Fruit fly (Drosophila melanogaster): Measurements from ENCODE around the gene CG6511.

The CG6511 gene

dm6 chr3L:8755689-8756088 lies 34.6 kb downstream of the CG6511 start, which contains the start of gene CG6576:
Gene CG6576 (plus strand): TSS chr3L:8755989.
- TF ChIP-seq svp (GFP tag) = peak; percentile 35
- no peak for TF ChIP-seq CG8119 (GFP tag; IDR thresholded peaks at IDR 0.05)

DNA sequence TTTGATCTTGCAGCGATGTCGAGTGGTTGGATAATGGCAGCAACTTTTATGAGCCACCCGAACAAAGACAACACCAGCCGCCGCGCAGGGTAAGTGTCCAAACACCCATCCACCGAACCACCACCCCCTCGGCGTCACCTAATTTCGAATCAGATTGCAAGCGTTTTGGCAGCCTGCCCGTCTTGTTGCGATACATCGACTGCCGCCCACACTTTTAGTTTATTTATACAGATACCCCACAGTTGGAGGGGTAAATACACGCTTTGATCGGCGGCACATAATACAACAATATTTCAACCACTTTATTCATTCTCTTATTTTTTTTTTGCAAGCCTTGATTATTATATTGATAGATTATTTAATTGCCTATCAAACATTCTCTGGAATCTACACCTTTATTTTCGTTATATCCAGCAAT lies 41.9 kb downstream of the CG6511 start:
- TF ChIP-seq CG1621 (tag; optimal IDR thresholded peaks at IDR 0.05) = no peak
- peak; percentile 48 for TF ChIP-seq Sox102F (GFP tag; optimal IDR thresholded peaks at IDR 0.05)
- no peak for TF ChIP-seq CG11294 (GFP tag; IDR thresholded peaks at IDR 0.05)
- peak; percentile 34 for TF ChIP-seq CG8632 (GFP tag; optimal IDR thresholded peaks at IDR 0.05)
- TF ChIP-seq CG3919 (GFP tag; optimal IDR thresholded peaks at IDR 0.05) = no peak
- TF ChIP-seq OdsH (GFP tag; optimal IDR thresholded peaks at IDR 0.05) = peak; percentile 48
- no peak for TF ChIP-seq Eip93F (GFP tag; optimal IDR thresholded peaks at IDR 0.05)
- no peak for TF ChIP-seq Eip75B (GFP tag; optimal IDR thresholded peaks at IDR 0.05)
- TF ChIP-seq fd59A (GFP tag; optimal IDR thresholded peaks at IDR 0.05) = no peak
- TF ChIP-seq dsx (GFP tag; optimal IDR thresholded peaks at IDR 0.05; ENCODE audit: poor library complexity, severe bottlenecking) = no peak
- TF ChIP-seq eg (GFP tag; IDR thresholded peaks at IDR 0.05) = peak; percentile 53; the same call in 2 of the 3 replicates
- TF ChIP-seq fd85E (GFP tag; optimal IDR thresholded peaks at IDR 0.05) = no peak
- TF ChIP-seq Ets96B (tag; optimal IDR thresholded peaks at IDR 0.05) = no peak
- peak; percentile 44 for TF ChIP-seq pdm3 (GFP tag; optimal IDR thresholded peaks at IDR 0.05)
- peak; percentile 37 for TF ChIP-seq CG11902 (GFP tag; optimal IDR thresholded peaks at IDR 0.05)
- no peak for TF ChIP-seq CG10631 (GFP tag; optimal IDR thresholded peaks at IDR 0.05)
- TF ChIP-seq fkh (GFP tag; optimal IDR thresholded peaks at IDR 0.05) = no peak
- TF ChIP-seq svp (GFP tag) = no peak
- TF ChIP-seq CG34406 (GFP tag; optimal IDR thresholded peaks at IDR 0.05) = peak; percentile 59
- TF ChIP-seq lz (GFP tag; optimal IDR thresholded peaks at IDR 0.05) = peak; percentile 42
- peak; percentile 67 for TF ChIP-seq Met (GFP tag; optimal IDR thresholded peaks at IDR 0.05)
- TF ChIP-seq Sox14 (GFP tag; optimal IDR thresholded peaks at IDR 0.05) = peak; percentile 70
- TF ChIP-seq Hr38 (GFP tag; optimal IDR thresholded peaks at IDR 0.05) = no peak
- TF ChIP-seq CG6276 (GFP tag; optimal IDR thresholded peaks at IDR 0.05) = peak; percentile 20
- no peak for TF ChIP-seq CG4318 (GFP tag; optimal IDR thresholded peaks at IDR 0.05)
- TF ChIP-seq Gug (GFP tag; IDR thresholded peaks at IDR 0.05) = no peak
- TF ChIP-seq CG6854 (GFP tag; optimal IDR thresholded peaks at IDR 0.05) = no peak
- no peak for TF ChIP-seq Lpt (GFP tag; optimal IDR thresholded peaks at IDR 0.05)
- no peak for TF ChIP-seq dac (GFP tag; optimal IDR thresholded peaks at IDR 0.05)
- peak; percentile 35 for TF ChIP-seq acj6 (GFP tag; optimal IDR thresholded peaks at IDR 0.05)
- TF ChIP-seq topi (GFP tag; optimal IDR thresholded peaks at IDR 0.05) = no peak
- no peak for TF ChIP-seq CG11762 (GFP tag; optimal IDR thresholded peaks at IDR 0.05; ENCODE audit: insufficient read depth)
- peak; percentile 40 for TF ChIP-seq Hr4 (GFP tag; optimal IDR thresholded peaks at IDR 0.05)
- no peak for TF ChIP-seq CG10669 (GFP tag; optimal IDR thresholded peaks at IDR 0.05)
- TF ChIP-seq salr (GFP tag; optimal IDR thresholded peaks at IDR 0.05) = no peak
- peak; percentile 48 for TF ChIP-seq CG32006 (GFP tag; optimal IDR thresholded peaks at IDR 0.05)
- TF ChIP-seq CG31627 (GFP tag; optimal IDR thresholded peaks at IDR 0.05) = peak; percentile 62
- TF ChIP-seq cyc (GFP tag; optimal IDR thresholded peaks at IDR 0.05) = peak; percentile 27
- TF ChIP-seq CG8319 (GFP tag; optimal IDR thresholded peaks at IDR 0.05) = no peak
- no peak for TF ChIP-seq ss (GFP tag; optimal IDR thresholded peaks at IDR 0.05)
- TF ChIP-seq Blimp-1 (GFP tag; optimal IDR thresholded peaks at IDR 0.05) = no peak
- no peak for TF ChIP-seq CG9139 (GFP tag; optimal IDR thresholded peaks at IDR 0.05)
- no peak for TF ChIP-seq CG3032 (tag; optimal IDR thresholded peaks at IDR 0.05)
- TF ChIP-seq CG6792 (GFP tag; optimal IDR thresholded peaks at IDR 0.05) = peak; percentile 26
- TF ChIP-seq net (GFP tag; optimal IDR thresholded peaks at IDR 0.05) = peak; percentile 28
- TF ChIP-seq esn (GFP tag; optimal IDR thresholded peaks at IDR 0.05) = no peak
- TF ChIP-seq Sox15 (GFP tag; optimal IDR thresholded peaks at IDR 0.05) = peak; percentile 17
- no peak for TF ChIP-seq spab (GFP tag; optimal IDR thresholded peaks at IDR 0.05)
- TF ChIP-seq Hr39 (GFP tag; optimal IDR thresholded peaks at IDR 0.05) = peak; percentile 62
